5 fruit fly cellular contexts compared by ENCODE assay signal in genomic region chrX:7301351-7302328, dm6.
TF ChIP-seq lines count a peak whose summit lies in the region.

No protein-coding gene starts in this region.

- no peak for TF ChIP-seq CTCF in whole organism, embryonic (GFP tag; optimal IDR thresholded peaks at IDR 0.05; lab: Kevin White, UChicago)

TF ChIP-seq in whole organism, adult, 20 proteins besides CTCF, POLR2A, EP300 and RAD21 (continues in another document):
- TF ChIP-seq CG7101 (tag; optimal IDR thresholded peaks at IDR 0.05; lab: Kevin White, UChicago) (peak; percentile 15), ovo (GFP tag; optimal IDR thresholded peaks at IDR 0.05; lab: Kevin White, UChicago) (no peak), kay (GFP tag; lab: Kevin White, UChicago; ENCODE audit: borderline replicate concordance) (no peak), Mnt (GFP tag; optimal IDR thresholded peaks at IDR 0.05; lab: Kevin White, UChicago) (no peak), bab1 (GFP tag; optimal IDR thresholded peaks at IDR 0.05; lab: Kevin White, UChicago) (no peak), CG33017 (tag; optimal IDR thresholded peaks at IDR 0.05; lab: Kevin White, UChicago) (peak; percentile 1), Crg-1 (GFP tag; optimal IDR thresholded peaks at IDR 0.05; lab: Kevin White, UChicago) (no peak), CG1620 (GFP tag; optimal IDR thresholded peaks at IDR 0.05; lab: Kevin White, UChicago) (peak; percentile 48), CG12768 (GFP tag; optimal IDR thresholded peaks at IDR 0.05; lab: Kevin White, UChicago) (no peak), cic (GFP tag; optimal IDR thresholded peaks at IDR 0.05; lab: Kevin White, UChicago) (no peak), tj (GFP tag; optimal IDR thresholded peaks at IDR 0.05; lab: Kevin White, UChicago) (no peak), CG5204 (GFP tag; optimal IDR thresholded peaks at IDR 0.05; lab: Kevin White, UChicago) (peak; percentile 34), cnc (optimal IDR thresholded peaks at IDR 0.05; lab: Kevin White, UChicago) (peak in 1 of 2 experiments; percentile 52), toe (GFP tag; optimal IDR thresholded peaks at IDR 0.05; lab: Kevin White, UChicago) (no peak), Clk (GFP tag; optimal IDR thresholded peaks at IDR 0.05; lab: Kevin White, UChicago) (no peak), CG11617 (GFP tag; optimal IDR thresholded peaks at IDR 0.05; lab: Kevin White, UChicago) (peak; percentile 50), CG7045 (GFP tag; optimal IDR thresholded peaks at IDR 0.05; lab: Kevin White, UChicago) (peak; percentile 20), pad (GFP tag; optimal IDR thresholded peaks at IDR 0.05; lab: Kevin White, UChicago) (no peak), Hr96 (GFP tag; optimal IDR thresholded peaks at IDR 0.05; lab: Kevin White, UChicago) (peak; percentile 42)

TF ChIP-seq in whole organism, embryonic, 481 proteins besides CTCF, POLR2A, EP300 and RAD21 (continues in another document):
- TF ChIP-seq Oaz (GFP tag; IDR thresholded peaks at IDR 0.05; lab: Robert Waterston, UW): no peak
- TF ChIP-seq CG8924 (tag; optimal IDR thresholded peaks at IDR 0.05; lab: Kevin White, UChicago): peak; percentile 69
- no peak for TF ChIP-seq CG1647 (GFP tag; optimal IDR thresholded peaks at IDR 0.05; lab: Kevin White, UChicago)
- no peak for TF ChIP-seq CrebB (tag; optimal IDR thresholded peaks at IDR 0.05; lab: Kevin White, UChicago)
- TF ChIP-seq Mad (GFP tag; optimal IDR thresholded peaks at IDR 0.05; lab: Kevin White, UChicago): no peak
- peak; percentile 56 for TF ChIP-seq Meics (GFP tag; optimal IDR thresholded peaks at IDR 0.05; lab: Kevin White, UChicago)
- no peak for TF ChIP-seq kni (GFP tag; optimal IDR thresholded peaks at IDR 0.05; lab: Kevin White, UChicago)
- TF ChIP-seq Xbp1 (GFP tag; optimal IDR thresholded peaks at IDR 0.05; lab: Kevin White, UChicago): peak; percentile 42
- TF ChIP-seq Sox100B (GFP tag; optimal IDR thresholded peaks at IDR 0.05; lab: Kevin White, UChicago): peak; percentile 91
- TF ChIP-seq gce (GFP tag; IDR thresholded peaks at IDR 0.05; lab: Robert Waterston, UW): peak; percentile 67; the same call in 1 of the 3 replicates
- TF ChIP-seq CG2199 (GFP tag; IDR thresholded peaks at IDR 0.05; lab: Robert Waterston, UW): peak; percentile 13; the same call in 1 of the 3 replicates
- TF ChIP-seq E2f2 (GFP tag; IDR thresholded peaks at IDR 0.05; lab: Robert Waterston, UW): peak; percentile 22; the same call in 1 of the 2 replicates
- no peak for TF ChIP-seq sens-2 (GFP tag; IDR thresholded peaks at IDR 0.05; lab: Robert Waterston, UW)
- peak; percentile 5 to 11 for TF ChIP-seq dpn (GFP tag; optimal IDR thresholded peaks at IDR 0.05; lab: Kevin White, UChicago)
- TF ChIP-seq Elba2 (GFP tag; optimal IDR thresholded peaks at IDR 0.05; lab: Kevin White, UChicago): no peak
- no peak for TF ChIP-seq ash1 (GFP tag; optimal IDR thresholded peaks at IDR 0.05; lab: Kevin White, UChicago)
- no peak for TF ChIP-seq kah (GFP tag; optimal IDR thresholded peaks at IDR 0.05; lab: Kevin White, UChicago)
- no peak for TF ChIP-seq MTF-1 (GFP tag; optimal IDR thresholded peaks at IDR 0.05; lab: Kevin White, UChicago; ENCODE audit: borderline replicate concordance)

TF ChIP-seq in whole organism, prepupa, 60 proteins besides CTCF, POLR2A, EP300 and RAD21 (continues in another document):
- TF ChIP-seq CG11294 (GFP tag; IDR thresholded peaks at IDR 0.05; lab: Robert Waterston, UW) (0 out of 2 replicates have a peak, but pooled peaks have one; percentile 38), Sox15 (GFP tag; optimal IDR thresholded peaks at IDR 0.05; lab: Kevin White, UChicago) (peak; percentile 77), fkh (GFP tag; optimal IDR thresholded peaks at IDR 0.05; lab: Kevin White, UChicago) (no peak), CG6808 (GFP tag; optimal IDR thresholded peaks at IDR 0.05; lab: Kevin White, UChicago) (peak; percentile 87), Lpt (GFP tag; optimal IDR thresholded peaks at IDR 0.05; lab: Kevin White, UChicago) (peak; percentile 0), CG8319 (GFP tag; optimal IDR thresholded peaks at IDR 0.05; lab: Kevin White, UChicago) (peak; percentile 50), CG1621 (tag; optimal IDR thresholded peaks at IDR 0.05; lab: Kevin White, UChicago) (peak; percentile 27), Hr38 (GFP tag; optimal IDR thresholded peaks at IDR 0.05; lab: Kevin White, UChicago) (no peak), salr (GFP tag; optimal IDR thresholded peaks at IDR 0.05; lab: Kevin White, UChicago) (peak; percentile 38 to 89), esn (GFP tag; optimal IDR thresholded peaks at IDR 0.05; lab: Kevin White, UChicago) (peak; percentile 89), svp (GFP tag; lab: Kevin White, UChicago) (peak; percentile 78), acj6 (GFP tag; optimal IDR thresholded peaks at IDR 0.05; lab: Kevin White, UChicago) (peak; percentile 72), CG6854 (GFP tag; optimal IDR thresholded peaks at IDR 0.05; lab: Kevin White, UChicago) (no peak), Eip93F (GFP tag; optimal IDR thresholded peaks at IDR 0.05; lab: Kevin White, UChicago) (peak; percentile 74), CG4318 (GFP tag; optimal IDR thresholded peaks at IDR 0.05; lab: Kevin White, UChicago) (peak; percentile 79), CG6276 (GFP tag; optimal IDR thresholded peaks at IDR 0.05; lab: Kevin White, UChicago) (peak; percentile 88), CG7368 (GFP tag; optimal IDR thresholded peaks at IDR 0.05; lab: Kevin White, UChicago) (peak; percentile 58), CG6792 (GFP tag; optimal IDR thresholded peaks at IDR 0.05; lab: Kevin White, UChicago) (peak; percentile 69), dac (GFP tag; optimal IDR thresholded peaks at IDR 0.05; lab: Kevin White, UChicago) (peak; percentile 26)

TF ChIP-seq in whole organism, pupa, 21 proteins besides CTCF, POLR2A, EP300 and RAD21:
- TF ChIP-seq CG15710 (tag; optimal IDR thresholded peaks at IDR 0.05; lab: Kevin White, UChicago): peak; percentile 77
- TF ChIP-seq CG8159 (tag; optimal IDR thresholded peaks at IDR 0.05; lab: Kevin White, UChicago): peak; percentile 85
- peak; percentile 65 for TF ChIP-seq CG34367 (tag; optimal IDR thresholded peaks at IDR 0.05; lab: Kevin White, UChicago)
- no peak for TF ChIP-seq gl (tag; optimal IDR thresholded peaks at IDR 0.05; lab: Kevin White, UChicago)
- peak; percentile 80 for TF ChIP-seq CG8301 (tag; optimal IDR thresholded peaks at IDR 0.05; lab: Kevin White, UChicago)
- TF ChIP-seq CG4496 (GFP tag; IDR thresholded peaks at IDR 0.05; lab: Robert Waterston, UW): peak; percentile 87
- peak; percentile 89 for TF ChIP-seq fd96Ca (GFP tag; IDR thresholded peaks at IDR 0.05; lab: Robert Waterston, UW)
- TF ChIP-seq CG32121 (GFP tag; IDR thresholded peaks at IDR 0.05; lab: Robert Waterston, UW): peak; percentile 79
- TF ChIP-seq CG13204 (GFP tag; optimal IDR thresholded peaks at IDR 0.05; lab: Kevin White, UChicago): peak; percentile 41
- peak; percentile 73 for TF ChIP-seq CG9948 (tag; optimal IDR thresholded peaks at IDR 0.05; lab: Kevin White, UChicago)
- TF ChIP-seq Ets98B (GFP tag; IDR thresholded peaks at IDR 0.05; lab: Robert Waterston, UW): peak; percentile 87
- TF ChIP-seq CG10348 (GFP tag; IDR thresholded peaks at IDR 0.05; lab: Robert Waterston, UW): peak; percentile 44; the same call in 1 of the 2 replicates
- TF ChIP-seq CG17806 (tag; optimal IDR thresholded peaks at IDR 0.05; lab: Kevin White, UChicago): peak; percentile 37
- peak; percentile 89 for TF ChIP-seq CG14655 (GFP tag; optimal IDR thresholded peaks at IDR 0.05; lab: Kevin White, UChicago)
- peak; percentile 52 for TF ChIP-seq Pif1A (GFP tag; optimal IDR thresholded peaks at IDR 0.05; lab: Kevin White, UChicago)
- TF ChIP-seq EcR (GFP tag; optimal IDR thresholded peaks at IDR 0.05; lab: Kevin White, UChicago): no peak
- TF ChIP-seq Pif1B (GFP tag; optimal IDR thresholded peaks at IDR 0.05; lab: Kevin White, UChicago): peak; percentile 30
- no peak for TF ChIP-seq D1 (tag; optimal IDR thresholded peaks at IDR 0.05; lab: Kevin White, UChicago)
- TF ChIP-seq rn (GFP tag; IDR thresholded peaks at IDR 0.05; lab: Robert Waterston, UW): peak; percentile 58
- TF ChIP-seq CG12605 (GFP tag; IDR thresholded peaks at IDR 0.05; lab: Robert Waterston, UW): 0 out of 2 replicates have a peak, but pooled peaks have one; percentile 1
- TF ChIP-seq Snoo (tag; optimal IDR thresholded peaks at IDR 0.05; lab: Kevin White, UChicago): peak; percentile 31

TF ChIP-seq in whole organism, wandering third instar larva, 38 proteins besides CTCF, POLR2A, EP300 and RAD21 (continues in another document):
- TF ChIP-seq br (GFP tag; optimal IDR thresholded peaks at IDR 0.05; lab: Kevin White, UChicago): peak; percentile 59
- peak; percentile 66 for TF ChIP-seq HLH106 (tag; optimal IDR thresholded peaks at IDR 0.05; lab: Kevin White, UChicago)
- no peak for TF ChIP-seq Abd-B (GFP tag; optimal IDR thresholded peaks at IDR 0.05; lab: Kevin White, UChicago)
- TF ChIP-seq CG9705 (GFP tag; optimal IDR thresholded peaks at IDR 0.05; lab: Kevin White, UChicago): peak; percentile 64
- TF ChIP-seq dmrt93B (GFP tag; optimal IDR thresholded peaks at IDR 0.05; lab: Kevin White, UChicago): peak; percentile 81
- no peak for TF ChIP-seq Rel (GFP tag; optimal IDR thresholded peaks at IDR 0.05; lab: Kevin White, UChicago)
- TF ChIP-seq Rel (tag; optimal IDR thresholded peaks at IDR 0.05; lab: Kevin White, UChicago): no peak
- TF ChIP-seq brk (GFP tag; optimal IDR thresholded peaks at IDR 0.05; lab: Kevin White, UChicago): no peak
- no peak for TF ChIP-seq Jra (GFP tag; optimal IDR thresholded peaks at IDR 0.05; lab: Kevin White, UChicago)
- peak; percentile 39 for TF ChIP-seq Hnf4 (GFP tag; optimal IDR thresholded peaks at IDR 0.05; lab: Kevin White, UChicago)
- TF ChIP-seq OdsH (GFP tag; optimal IDR thresholded peaks at IDR 0.05; lab: Kevin White, UChicago): peak; percentile 59
- peak; percentile 46 for TF ChIP-seq sage (GFP tag; optimal IDR thresholded peaks at IDR 0.05; lab: Kevin White, UChicago)
- TF ChIP-seq woc (GFP tag; optimal IDR thresholded peaks at IDR 0.05; lab: Kevin White, UChicago): peak; percentile 72
- peak; percentile 67 for TF ChIP-seq Vsx2 (GFP tag; optimal IDR thresholded peaks at IDR 0.05; lab: Kevin White, UChicago; ENCODE audit: partially characterized antibody)
- peak; percentile 22 for TF ChIP-seq Hr83 (GFP tag; optimal IDR thresholded peaks at IDR 0.05; lab: Kevin White, UChicago; ENCODE audit: poor library complexity, severe bottlenecking)
- peak; percentile 42 for TF ChIP-seq fru (GFP tag; optimal IDR thresholded peaks at IDR 0.05; lab: Kevin White, UChicago)
- TF ChIP-seq Sp1 (GFP tag; optimal IDR thresholded peaks at IDR 0.05; lab: Kevin White, UChicago): peak; percentile 83
- TF ChIP-seq CrebA (GFP tag; optimal IDR thresholded peaks at IDR 0.05; lab: Kevin White, UChicago; ENCODE audit: borderline replicate concordance): no peak
- peak in 1 of 2 experiments; percentile 71 for TF ChIP-seq foxo (GFP tag; optimal IDR thresholded peaks at IDR 0.05; lab: Kevin White, UChicago)
- peak; percentile 95 for TF ChIP-seq psq (GFP tag; optimal IDR thresholded peaks at IDR 0.05; lab: Kevin White, UChicago)
- TF ChIP-seq pan (optimal IDR thresholded peaks at IDR 0.05; lab: Kevin White, UChicago): no peak
- no peak for TF ChIP-seq dsf (GFP tag; optimal IDR thresholded peaks at IDR 0.05; lab: Kevin White, UChicago; ENCODE audit: borderline replicate concordance)
- TF ChIP-seq usp (GFP tag; optimal IDR thresholded peaks at IDR 0.05; lab: Kevin White, UChicago): no peak
